Fruit fly (Drosophila melanogaster) Kc167 (cell line): ENCODE results near the gene Dic4.

Experiments
- Myc ChIP-seq: fragments of >200 bp; optimal IDR thresholded peaks from 2 replicates; lab custom pipeline; 2017; ENCODE audit warnings: missing external identifiers
- insv ChIP-seq: fragments of >200 bp; optimal IDR thresholded peaks from 3 replicates; lab custom pipeline; 2018; ENCODE audit warnings: missing external identifiers
- psq ChIP-seq: fragments of >200 bp; optimal IDR thresholded peaks from 2 replicates; lab custom pipeline; 2017; ENCODE audit warnings: missing external identifiers

DNA sequence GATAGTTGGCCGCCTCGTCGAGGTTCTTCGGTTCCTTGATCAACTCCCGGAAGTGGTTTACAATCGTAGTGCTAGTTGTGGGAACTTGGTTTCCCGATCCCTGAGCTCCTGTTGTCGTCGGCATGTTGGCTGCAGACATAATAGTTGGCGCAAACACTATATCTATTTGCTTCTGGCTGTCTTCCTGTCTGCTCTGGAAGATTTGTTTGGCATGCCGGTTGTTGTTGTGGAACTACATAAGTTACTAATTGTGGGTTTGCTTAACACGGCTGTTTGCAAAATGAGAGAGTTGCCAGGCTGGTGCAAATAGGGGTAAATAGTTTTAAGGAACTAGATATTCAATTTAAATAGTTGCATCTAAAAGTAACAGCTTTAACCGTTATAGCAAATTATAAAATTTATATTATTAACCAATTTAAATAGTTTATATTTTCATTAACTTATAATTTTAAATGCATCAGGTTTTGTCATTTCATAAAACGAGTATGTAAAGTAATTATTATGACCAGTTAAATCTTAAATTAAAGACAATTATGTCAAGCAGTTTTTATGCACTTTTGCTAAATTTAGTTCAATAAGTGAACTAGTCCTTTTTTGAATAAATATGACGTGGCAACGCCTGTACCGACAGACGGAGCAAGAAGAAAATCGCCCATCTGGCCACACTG, 16.5 kb downstream of the Dic4 start, which contains the start of the genes Sgf11 and CG32202:
- no peak for TF ChIP-seq insv (lab: Kevin White, UChicago)
- no peak for TF ChIP-seq psq (lab: Kevin White, UChicago)
- TF ChIP-seq Myc (lab: Kevin White, UChicago), result no peak
